Fruit fly (Drosophila melanogaster) whole organism, pupa: ENCODE data around the gene sgll.

Experiments used
- CG12605 ChIP-seq: fragments of 200-800 bp; sonication (Bioruptor generic); IDR thresholded peaks from 2 replicates; pipeline ENCODE4 v1.3.6; 2022; ENCODE audit warnings: missing biosample characterization, missing genetic modification characterization
- CG13204 ChIP-seq: fragments of 200-800 bp; sonication (Bioruptor generic); optimal IDR thresholded peaks from 2 replicates; lab custom pipeline; 2018; ENCODE audit warnings: missing biosample characterization, mild to moderate bottlenecking, missing genetic modification characterization, moderate library complexity
- EcR ChIP-seq: fragments of 200-800 bp; sonication (Bioruptor generic); optimal IDR thresholded peaks from 3 replicates; lab custom pipeline; 2019; ENCODE audit warnings: missing biosample characterization, missing genetic modification characterization, mild to moderate bottlenecking, moderate library complexity, missing genetic modification reagents
- Snoo ChIP-seq: fragments of 200-800 bp; sonication (Bioruptor generic); optimal IDR thresholded peaks from 3 replicates; lab custom pipeline; 2017; ENCODE audit warnings: missing biosample characterization, mild to moderate bottlenecking, missing genetic modification characterization, inconsistent platforms
- fd96Ca ChIP-seq: fragments of 200-800 bp; sonication (Bioruptor generic); IDR thresholded peaks from 3 replicates; pipeline ENCODE4 v1.3.6; 2022; ENCODE audit warnings: missing biosample characterization, missing genetic modification characterization
- gl ChIP-seq: fragments of 200-800 bp; sonication (Bioruptor generic); optimal IDR thresholded peaks from 2 replicates; lab custom pipeline; 2018; ENCODE audit warnings: missing biosample characterization, mild to moderate bottlenecking, missing genetic modification characterization

DNA sequence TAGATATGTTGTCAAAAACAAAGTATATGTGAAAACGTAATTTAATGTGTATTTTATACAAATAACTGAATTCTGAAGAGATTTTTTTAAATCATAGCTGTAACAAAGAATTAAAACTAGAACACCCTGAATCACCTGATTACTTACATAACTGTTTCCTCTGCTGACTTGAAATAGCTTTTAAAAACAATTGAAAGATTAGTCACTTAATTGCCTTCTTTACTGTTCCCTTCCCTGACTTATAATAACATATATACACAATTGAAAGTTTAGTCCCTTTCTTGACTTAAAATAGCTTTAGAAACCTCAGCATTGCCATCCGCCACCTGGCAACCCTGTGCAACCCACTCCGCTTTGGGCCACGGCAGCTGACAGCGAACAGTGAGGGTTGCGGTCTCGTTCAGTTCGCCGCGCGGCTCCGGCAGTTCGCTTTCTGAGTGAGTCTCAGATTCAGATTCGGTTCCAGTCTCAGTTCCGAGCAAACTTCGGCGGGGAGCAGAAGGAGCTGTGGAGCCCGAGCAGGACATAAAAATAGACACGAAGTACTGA lies 3.7 kb downstream of the sgll start, which contains the start of gene CG34384:
- TF ChIP-seq EcR = no peak
- TF ChIP-seq fd96Ca = no peak
- TF ChIP-seq Snoo = no peak
- no peak for TF ChIP-seq CG12605 (GFP tag; lab: Robert Waterston, UW)
- no peak for TF ChIP-seq CG13204 (GFP tag; lab: Kevin White, UChicago)
- TF ChIP-seq gl (tag; lab: Kevin White, UChicago) = no peak
